Worm (Caenorhabditis elegans) whole organism, L1 larva: Measurements from ENCODE around the gene tag-293.

Source experiments
- C04F5.9 ChIP-seq: sonication (generic microtip); optimal IDR thresholded peaks from 2 replicates; lab custom pipeline; 2016; ENCODE audit warnings: missing genetic modification characterization, missing compliant biosample characterization
- C16A3.4 ChIP-seq: fragments of 150-350 bp; optimal IDR thresholded peaks from 2 replicates; lab custom pipeline; 2014; ENCODE audit warnings: missing biosample characterization, missing genetic modification characterization
- Y116A8C.19 ChIP-seq: sonication (generic microtip); optimal IDR thresholded peaks from 2 replicates; lab custom pipeline; 2016; ENCODE audit warnings: missing compliant biosample characterization, missing genetic modification characterization, borderline replicate concordance
- blmp-1 ChIP-seq: fragments of 150-350 bp; optimal IDR thresholded peaks from 2 replicates; lab custom pipeline; 2014; ENCODE audit warnings: missing biosample characterization, missing genetic modification characterization
- ceh-82 ChIP-seq, 3 experiments: fragments of 150-350 bp in 1 of 3; sonication (generic microtip) in 2 of 3; optimal IDR thresholded peaks; 2 replicates each; lab custom pipeline; 2014 to 2017; ENCODE audit warnings: missing biosample characterization in 3 of 3, missing genetic modification characterization in 3 of 3
- ceh-88 ChIP-seq: fragments of 200-800 bp; sonication (Bioruptor generic); IDR thresholded peaks from 2 replicates; pipeline ENCODE4 v1.3.6; 2022; ENCODE audit warnings: missing genetic modification characterization, missing compliant biosample characterization
- ces-1 ChIP-seq: fragments of 150-350 bp; optimal IDR thresholded peaks from 2 replicates; lab custom pipeline; 2014; ENCODE audit warnings: missing biosample characterization, missing genetic modification reagents, missing genetic modification characterization
- dsc-1 ChIP-seq: sonication (generic microtip); optimal IDR thresholded peaks from 2 replicates; lab custom pipeline; 2016; ENCODE audit warnings: mild to moderate bottlenecking, missing genetic modification characterization, missing compliant biosample characterization
- efl-1 ChIP-seq, 4 experiments: fragments of 150-350 bp; optimal IDR thresholded peaks in 3 of 4; peaks in 1 of 4; 1 replicate in 1 of 4; 2 replicates in 3 of 4; lab custom pipeline; 2014; ENCODE audit warnings: missing biosample characterization in 2 of 4, missing genetic modification characterization in 2 of 4, missing genetic modification reagents in 2 of 4
- egl-13 ChIP-seq: sonication (generic microtip); optimal IDR thresholded peaks from 2 replicates; lab custom pipeline; 2016; ENCODE audit warnings: missing genotype, missing genetic modification reagents, missing genetic modification characterization, missing compliant biosample characterization
- egl-27 ChIP-seq, 2 experiments: fragments of 150-350 bp in 1 of 2; sonication (generic microtip); optimal IDR thresholded peaks; 3 replicates each; lab custom pipeline; 2017 to 2018; ENCODE audit warnings: missing biosample characterization in 2 of 2, missing genetic modification characterization in 2 of 2, missing genetic modification reagents in 2 of 2
- elt-2 ChIP-seq: sonication (generic microtip); optimal IDR thresholded peaks from 2 replicates; lab custom pipeline; 2016; ENCODE audit warnings: missing genetic modification characterization, mild to moderate bottlenecking, inconsistent platforms, missing compliant biosample characterization, missing genetic modification reagents
- elt-3 ChIP-seq, 6 experiments: fragments of 150-350 bp in 1 of 6; sonication (generic microtip); optimal IDR thresholded peaks; 2 replicates each; lab custom pipeline; 2017 to 2018; ENCODE audit warnings: missing biosample characterization in 6 of 6, missing genetic modification characterization in 6 of 6, inconsistent platforms in 1 of 6
- fkh-4 ChIP-seq: sonication (generic microtip); optimal IDR thresholded peaks from 2 replicates; lab custom pipeline; 2016; ENCODE audit warnings: missing compliant biosample characterization, missing genetic modification characterization, borderline replicate concordance
- fos-1 ChIP-seq: fragments of 150-350 bp; optimal IDR thresholded peaks from 2 replicates; lab custom pipeline; 2014; ENCODE audit warnings: missing biosample characterization, missing genetic modification characterization
- isw-1 ChIP-seq: fragments of 200-800 bp; sonication (Bioruptor generic); IDR thresholded peaks from 2 replicates; pipeline ENCODE4 v1.3.6; 2022; ENCODE audit warnings: missing genetic modification characterization, missing compliant biosample characterization
- jun-1 ChIP-seq: fragments of 150-350 bp; optimal IDR thresholded peaks from 2 replicates; lab custom pipeline; 2014; ENCODE audit warnings: missing biosample characterization, missing genetic modification reagents, missing genetic modification characterization
- lin-13 ChIP-seq: fragments of 150-350 bp; optimal IDR thresholded peaks from 2 replicates; lab custom pipeline; 2014; ENCODE audit warnings: missing biosample characterization, missing genetic modification reagents, missing genetic modification characterization
- lin-35 ChIP-seq, 2 experiments: fragments of 150-350 bp; optimal IDR thresholded peaks; 2 replicates each; lab custom pipeline; 2014; ENCODE audit warnings: missing biosample characterization in 2 of 2, missing genetic modification characterization in 2 of 2, missing genetic modification reagents in 2 of 2
- lir-3 ChIP-seq: sonication (generic microtip); optimal IDR thresholded peaks from 2 replicates; lab custom pipeline; 2016; ENCODE audit warnings: mild to moderate bottlenecking, missing genetic modification characterization, moderate library complexity, missing compliant biosample characterization; ENCODE audit not compliant: poor library complexity
- lsy-2 ChIP-seq, 2 experiments: fragments of 150-350 bp; optimal IDR thresholded peaks; 2 replicates each; lab custom pipeline; 2014; ENCODE audit warnings: missing biosample characterization in 2 of 2, missing genetic modification characterization in 2 of 2
- mdl-1 ChIP-seq, 2 experiments: fragments of 150-350 bp; optimal IDR thresholded peaks; 2 replicates each; lab custom pipeline; 2014 to 2017; ENCODE audit warnings: missing biosample characterization in 2 of 2, missing genetic modification characterization in 2 of 2, inconsistent platforms in 1 of 2
- nhr-237 ChIP-seq: fragments of 150-350 bp; optimal IDR thresholded peaks from 2 replicates; lab custom pipeline; 2014; ENCODE audit warnings: missing biosample characterization, missing genetic modification characterization
- nhr-76 ChIP-seq: sonication (generic microtip); optimal IDR thresholded peaks from 2 replicates; lab custom pipeline; 2017; ENCODE audit warnings: missing biosample characterization, missing genetic modification characterization
- nhr-85 ChIP-seq: sonication (generic microtip); peaks from one replicate; lab custom pipeline; 2016; ENCODE audit warnings: missing genetic modification characterization, inconsistent platforms, missing compliant biosample characterization
- rnt-1 ChIP-seq: sonication (generic microtip); optimal IDR thresholded peaks from 2 replicates; lab custom pipeline; 2016; ENCODE audit warnings: mild to moderate bottlenecking, missing genetic modification characterization, moderate library complexity, missing compliant biosample characterization
- snpc-4 ChIP-seq: fragments of 150-350 bp; optimal IDR thresholded peaks from 2 replicates; lab custom pipeline; 2014; ENCODE audit warnings: missing biosample characterization, missing genetic modification characterization
- sox-4 ChIP-seq: sonication (generic microtip); optimal IDR thresholded peaks from 2 replicates; lab custom pipeline; 2016; ENCODE audit warnings: missing genetic modification characterization, missing compliant biosample characterization
- swsn-7 ChIP-seq: sonication (generic microtip); optimal IDR thresholded peaks from 2 replicates; lab custom pipeline; 2016; ENCODE audit warnings: missing genetic modification characterization, missing compliant biosample characterization
- unc-130 ChIP-seq: fragments of 150-350 bp; optimal IDR thresholded peaks from 2 replicates; lab custom pipeline; 2017; ENCODE audit warnings: missing biosample characterization, missing genetic modification characterization, inconsistent platforms
- unc-98 ChIP-seq: fragments of 200-800 bp; sonication (Bioruptor generic); IDR thresholded peaks from 2 replicates; pipeline ENCODE4 v1.3.6; 2022; ENCODE audit warnings: missing genetic modification characterization, missing compliant biosample characterization
- xbp-1 ChIP-seq: sonication (generic microtip); optimal IDR thresholded peaks from 2 replicates; lab custom pipeline; 2016; ENCODE audit warnings: missing genetic modification characterization, missing compliant biosample characterization
- zag-1 ChIP-seq: fragments of 150-350 bp; optimal IDR thresholded peaks from 2 replicates; lab custom pipeline; 2014; ENCODE audit warnings: missing biosample characterization, missing genetic modification characterization

The tag-293 gene

ce11 chrV:7361673-7362072 is 6.3 kb upstream of the tag-293 start, which contains the start of gene cyp-35A1:
cyp-35A1 (minus strand) TSS chrV:7361773.
- no peak for TF ChIP-seq jun-1 (tag; lab: Kevin White, UChicago)
- no peak for TF ChIP-seq efl-1 (optimal IDR thresholded peaks at IDR 0.05; lab: Kevin White, UChicago)
- peak in 1 of 2 experiments; percentile 37 for TF ChIP-seq efl-1 (GFP tag; optimal IDR thresholded peaks at IDR 0.05 in 1 of 2; lab: Kevin White, UChicago)
- TF ChIP-seq, all 84 proteins: peak for 1

ce11 chrV:7357132-7357531 is 1.8 kb upstream of the tag-293 start, which contains the start of gene C03G6.6:
C03G6.6 (plus strand) TSS chrV:7357432.
- TF ChIP-seq lsy-2 (tag; optimal IDR thresholded peaks at IDR 0.05; lab: Kevin White, UChicago) (no peak), zag-1 (no peak), nhr-237 (tag; lab: Kevin White, UChicago) (no peak), rnt-1 (tag; lab: Kevin White, UChicago) (no peak), fkh-4 (tag; lab: Kevin White, UChicago) (no peak), unc-130 (no peak)

- TF ChIP-seq xbp-1 (tag; lab: Kevin White, UChicago) (no peak), C04F5.9 (tag; lab: Kevin White, UChicago) (no peak), snpc-4 (no peak), ceh-88 (GFP tag; lab: Robert Waterston, UW) (no peak), isw-1 (GFP tag; lab: Robert Waterston, UW) (no peak), fos-1 (tag; lab: Kevin White, UChicago) (no peak), mdl-1 (tag; optimal IDR thresholded peaks at IDR 0.05; lab: Kevin White, UChicago) (no peak), blmp-1 (tag; lab: Kevin White, UChicago) (no peak), elt-3 (tag; optimal IDR thresholded peaks at IDR 0.05; lab: Kevin White, UChicago) (no peak), dsc-1 (tag; lab: Kevin White, UChicago) (no peak), sox-4 (tag; lab: Kevin White, UChicago) (no peak), nhr-85 (tag; lab: Kevin White, UChicago) (no peak), lsy-2 (tag; optimal IDR thresholded peaks at IDR 0.05; lab: Kevin White, UChicago) (no peak), egl-13 (no peak), lin-35 (GFP tag; optimal IDR thresholded peaks at IDR 0.05; lab: Kevin White, UChicago) (no peak), lir-3 (tag; lab: Kevin White, UChicago) (no peak)
These were observed 1.3 kb upstream of the tag-293 start, which contains the start of gene C03G6.21 for ce11 chrV:7356684-7357083. C03G6.21 (minus strand) TSS chrV:7356784.

- TF ChIP-seq ces-1 (GFP tag; lab: Kevin White, UChicago) (no peak), lin-13 (GFP tag; lab: Kevin White, UChicago) (no peak), C16A3.4 (tag; lab: Kevin White, UChicago) (no peak)
These were observed 1.8 kb downstream of the tag-293 start for ce11 chrV:7353602-7354001.

- TF ChIP-seq ceh-82 (tag; optimal IDR thresholded peaks at IDR 0.05; lab: Kevin White, UChicago), result no peak
- no peak for TF ChIP-seq unc-98
- no peak for TF ChIP-seq nhr-76 (tag; lab: Kevin White, UChicago)
- no peak for TF ChIP-seq rnt-1 (tag; lab: Kevin White, UChicago)
- no peak for TF ChIP-seq egl-27 (tag; optimal IDR thresholded peaks at IDR 0.05; lab: Kevin White, UChicago)
These were observed 2.9 kb downstream of the tag-293 start, which contains the start of the genes srh-231 and srh-275 for ce11 chrV:7352186-7353053. srh-231 (minus strand) TSS chrV:7352236. srh-275 (plus strand) TSS chrV:7353003.

- TF ChIP-seq jun-1 (tag; lab: Kevin White, UChicago) (no peak), swsn-7 (tag; lab: Kevin White, UChicago) (no peak), Y116A8C.19 (no peak), nhr-85 (tag; lab: Kevin White, UChicago) (no peak), elt-2 (tag; lab: Kevin White, UChicago) (no peak)
These were observed 5.8 kb downstream of the tag-293 start, which contains the start of gene nhr-149 for ce11 chrV:7349541-7349940. nhr-149 (minus strand) TSS chrV:7349641.
